Fruit fly (Drosophila melanogaster) whole organism, embryonic: ENCODE results near the gene CG13306.

Experiments
- Adf1 ChIP-seq: fragments of 200-800 bp; sonication (Bioruptor generic); IDR thresholded peaks from 2 replicates; pipeline ENCODE4 v1.3.6; 2022; ENCODE audit warnings: missing biosample characterization, missing genetic modification characterization
- CG15696 ChIP-seq: fragments of 200-800 bp; sonication (Bioruptor generic); optimal IDR thresholded peaks from 2 replicates; lab custom pipeline; 2019; ENCODE audit warnings: missing biosample characterization, mild to moderate bottlenecking, missing genetic modification characterization, moderate library complexity
- CG3065 ChIP-seq: fragments of 200-800 bp; sonication (Bioruptor generic); optimal IDR thresholded peaks from 2 replicates; lab custom pipeline; 2016; ENCODE audit warnings: missing biosample characterization, missing genetic modification characterization
- Dek ChIP-seq: fragments of 200-800 bp; sonication (Bioruptor generic); optimal IDR thresholded peaks from 3 replicates; lab custom pipeline; 2019; ENCODE audit warnings: missing biosample characterization, mild to moderate bottlenecking, missing genetic modification characterization, moderate library complexity
- Gug ChIP-seq: fragments of 200-800 bp; sonication (Bioruptor generic); IDR thresholded peaks from 4 replicates; pipeline ENCODE4 v1.3.6; 2022; ENCODE audit warnings: missing biosample characterization, missing genetic modification characterization

- TF ChIP-seq Gug (GFP tag; lab: Robert Waterston, UW) = no peak; the same call in 3 of the 4 replicates
- TF ChIP-seq Dek = no peak
- no peak for TF ChIP-seq CG3065 (GFP tag; lab: Kevin White, UChicago)
- TF ChIP-seq Adf1 (GFP tag; lab: Robert Waterston, UW) = peak; percentile 59
- TF ChIP-seq CG15696 = no peak
These were observed 18.4 kb upstream of the CG13306 start for dm6 chr3L:8767876-8768275.
